Fruit fly (Drosophila melanogaster): ENCODE results near the gene CG5618.

CG5618 gene

dm6 chr3L:20385408-20385807, 32.2 kb downstream of the CG5618 start:
- TF ChIP-seq CG8478 (optimal IDR thresholded peaks at IDR 0.05): no peak
- TF ChIP-seq CTCF (optimal IDR thresholded peaks at IDR 0.05): no peak

- no peak for TF ChIP-seq CG8478 (optimal IDR thresholded peaks at IDR 0.05)
- TF ChIP-seq CTCF (optimal IDR thresholded peaks at IDR 0.05): no peak
These were observed 32.7 kb downstream of the CG5618 start for dm6 chr3L:20385969-20386370.

dm6 chr3L:20387038-20387842, 34.0 kb downstream of the CG5618 start:
- TF ChIP-seq CG8478 (optimal IDR thresholded peaks at IDR 0.05) (no peak), CTCF (optimal IDR thresholded peaks at IDR 0.05) (no peak)

dm6 chr3L:20387843-20388163, 34.6 kb downstream of the CG5618 start:
- TF ChIP-seq CTCF (optimal IDR thresholded peaks at IDR 0.05): no peak
- no peak for TF ChIP-seq CG8478 (optimal IDR thresholded peaks at IDR 0.05)

dm6 chr3L:20388983-20389382, 35.7 kb downstream of the CG5618 start:
- TF ChIP-seq CTCF (optimal IDR thresholded peaks at IDR 0.05) (no peak), CG8478 (optimal IDR thresholded peaks at IDR 0.05) (no peak)

dm6 chr3L:20393357-20393756, 40.1 kb downstream of the CG5618 start, which contains the start of gene CG33969:
Gene CG33969, minus strand, starts transcription at chr3L:20393553.
- TF ChIP-seq CTCF (optimal IDR thresholded peaks at IDR 0.05) (no peak), CG8478 (optimal IDR thresholded peaks at IDR 0.05) (no peak)

dm6 chr3L:20395257-20395909, 42.1 kb downstream of the CG5618 start:
- TF ChIP-seq CTCF (optimal IDR thresholded peaks at IDR 0.05) (no peak), CG8478 (optimal IDR thresholded peaks at IDR 0.05) (no peak)

- TF ChIP-seq CG8478 (optimal IDR thresholded peaks at IDR 0.05) (no peak), CTCF (optimal IDR thresholded peaks at IDR 0.05) (no peak)
These were observed 42.8 kb downstream of the CG5618 start for dm6 chr3L:20396047-20396446.

dm6 chr3L:20397770-20398169, 44.5 kb downstream of the CG5618 start:
- no peak for TF ChIP-seq CG8478 (optimal IDR thresholded peaks at IDR 0.05)
- no peak for TF ChIP-seq CTCF (optimal IDR thresholded peaks at IDR 0.05)

dm6 chr3L:20398243-20399222, 45.3 kb downstream of the CG5618 start:
- TF ChIP-seq CG8478 (optimal IDR thresholded peaks at IDR 0.05): no peak
- TF ChIP-seq CTCF (optimal IDR thresholded peaks at IDR 0.05): no peak

- TF ChIP-seq CTCF (optimal IDR thresholded peaks at IDR 0.05) (no peak), CG8478 (optimal IDR thresholded peaks at IDR 0.05) (no peak)
These were observed 46.4 kb downstream of the CG5618 start for dm6 chr3L:20399550-20400109.

- TF ChIP-seq CTCF (optimal IDR thresholded peaks at IDR 0.05) (no peak), CG8478 (optimal IDR thresholded peaks at IDR 0.05) (no peak)
These were observed 47.3 kb downstream of the CG5618 start for dm6 chr3L:20400515-20400914.

dm6 chr3L:20401026-20401912, 48.0 kb downstream of the CG5618 start, which contains the start of gene trbl:
Gene trbl, minus strand, starts transcription at chr3L:20401609.
- TF ChIP-seq CTCF (optimal IDR thresholded peaks at IDR 0.05): peak in 1 of 2 experiments; percentile 3
- no peak for TF ChIP-seq CG8478 (optimal IDR thresholded peaks at IDR 0.05)
